Fruit fly (Drosophila melanogaster): ENCODE data around the gene CG18404.

Gene CG18404

dm6 chr3R:30293478-30294122 lies 40.6 kb downstream of the CG18404 start (continued):
- TF ChIP-seq net (GFP tag; optimal IDR thresholded peaks at IDR 0.05) (peak; percentile 91), achi (GFP tag; optimal IDR thresholded peaks at IDR 0.05) (peak; percentile 93), CG4318 (GFP tag; optimal IDR thresholded peaks at IDR 0.05) (peak; percentile 88), topi (GFP tag; optimal IDR thresholded peaks at IDR 0.05) (peak; percentile 63), fkh (GFP tag; optimal IDR thresholded peaks at IDR 0.05) (no peak), svp (GFP tag) (peak; percentile 80), Blimp-1 (GFP tag; optimal IDR thresholded peaks at IDR 0.05) (no peak), CG11294 (GFP tag; IDR thresholded peaks at IDR 0.05) (peak; percentile 92), CG31627 (GFP tag; optimal IDR thresholded peaks at IDR 0.05) (peak; percentile 35), OdsH (GFP tag; optimal IDR thresholded peaks at IDR 0.05) (peak; percentile 92), Eip75B (GFP tag; optimal IDR thresholded peaks at IDR 0.05) (peak; percentile 85), CG3032 (tag; optimal IDR thresholded peaks at IDR 0.05) (peak; percentile 95), CG11762 (GFP tag; optimal IDR thresholded peaks at IDR 0.05; ENCODE audit: insufficient read depth) (peak; percentile 90), CG1621 (tag; optimal IDR thresholded peaks at IDR 0.05) (peak; percentile 89), acj6 (GFP tag; optimal IDR thresholded peaks at IDR 0.05) (peak; percentile 88), cyc (GFP tag; optimal IDR thresholded peaks at IDR 0.05) (peak; percentile 40), CG34406 (GFP tag; optimal IDR thresholded peaks at IDR 0.05) (peak; percentile 94), Lpt (GFP tag; optimal IDR thresholded peaks at IDR 0.05) (peak; percentile 86), CG8119 (GFP tag; IDR thresholded peaks at IDR 0.05) (peak; percentile 98), CG8632 (GFP tag; optimal IDR thresholded peaks at IDR 0.05) (peak; percentile 95), CG6854 (GFP tag; optimal IDR thresholded peaks at IDR 0.05) (peak; percentile 43), fd85E (GFP tag; optimal IDR thresholded peaks at IDR 0.05) (no peak), pdm3 (GFP tag; optimal IDR thresholded peaks at IDR 0.05) (peak; percentile 74), salr (GFP tag; optimal IDR thresholded peaks at IDR 0.05) (peak; percentile 75 to 87), CG6808 (GFP tag; optimal IDR thresholded peaks at IDR 0.05) (peak; percentile 95), spab (GFP tag; optimal IDR thresholded peaks at IDR 0.05) (peak; percentile 92), CG11902 (GFP tag; optimal IDR thresholded peaks at IDR 0.05) (peak; percentile 75)

- TF ChIP-seq svp (GFP tag) (peak; percentile 87), CG6808 (GFP tag; optimal IDR thresholded peaks at IDR 0.05) (no peak)
Observed at dm6 chr3R:30294603-30295002, 41.6 kb downstream of the CG18404 start.

dm6 chr3R:30295022-30295421 lies 42.0 kb downstream of the CG18404 start:
- TF ChIP-seq CG11294 (GFP tag; IDR thresholded peaks at IDR 0.05) (no peak), CG3919 (GFP tag; optimal IDR thresholded peaks at IDR 0.05) (no peak), CG3032 (tag; optimal IDR thresholded peaks at IDR 0.05) (no peak), CG6854 (GFP tag; optimal IDR thresholded peaks at IDR 0.05) (peak; percentile 2), Eip78C (GFP tag) (peak; percentile 67), CG6808 (GFP tag; optimal IDR thresholded peaks at IDR 0.05) (no peak), CG8319 (GFP tag; optimal IDR thresholded peaks at IDR 0.05) (no peak), Hr39 (GFP tag; optimal IDR thresholded peaks at IDR 0.05) (peak; percentile 27), Sox14 (GFP tag; optimal IDR thresholded peaks at IDR 0.05) (no peak), esn (GFP tag; optimal IDR thresholded peaks at IDR 0.05) (peak; percentile 72), topi (GFP tag; optimal IDR thresholded peaks at IDR 0.05) (peak; percentile 16), CG31627 (GFP tag; optimal IDR thresholded peaks at IDR 0.05) (peak; percentile 13), Lpt (GFP tag; optimal IDR thresholded peaks at IDR 0.05) (no peak), Blimp-1 (GFP tag; optimal IDR thresholded peaks at IDR 0.05) (no peak), CG34406 (GFP tag; optimal IDR thresholded peaks at IDR 0.05) (peak; percentile 89), CG10631 (GFP tag; optimal IDR thresholded peaks at IDR 0.05) (peak; percentile 52), CG11762 (GFP tag; optimal IDR thresholded peaks at IDR 0.05; ENCODE audit: insufficient read depth) (no peak), achi (GFP tag; optimal IDR thresholded peaks at IDR 0.05) (peak; percentile 52), pdm3 (GFP tag; optimal IDR thresholded peaks at IDR 0.05) (peak; percentile 30), Sox102F (GFP tag; optimal IDR thresholded peaks at IDR 0.05) (peak; percentile 44), eg (GFP tag; IDR thresholded peaks at IDR 0.05) (peak; percentile 73), CG10669 (GFP tag; optimal IDR thresholded peaks at IDR 0.05) (no peak), Met (GFP tag; optimal IDR thresholded peaks at IDR 0.05) (peak; percentile 8), CG8119 (GFP tag; IDR thresholded peaks at IDR 0.05) (peak; percentile 70; the same call in 2 of the 3 replicates), CG16779 (tag; optimal IDR thresholded peaks at IDR 0.05) (no peak), Hr4 (GFP tag; optimal IDR thresholded peaks at IDR 0.05) (peak; percentile 31), fd85E (GFP tag; optimal IDR thresholded peaks at IDR 0.05) (no peak), ss (GFP tag; optimal IDR thresholded peaks at IDR 0.05) (peak in 1 of 2 experiments; percentile 28), Ets96B (tag; optimal IDR thresholded peaks at IDR 0.05) (peak; percentile 12), Smox (GFP tag; optimal IDR thresholded peaks at IDR 0.05) (peak; percentile 33), CG6163 (GFP tag; IDR thresholded peaks at IDR 0.05) (0 out of 3 replicates have a peak, but pooled peaks have one; percentile 44), spab (GFP tag; optimal IDR thresholded peaks at IDR 0.05) (no peak), CG8632 (GFP tag; optimal IDR thresholded peaks at IDR 0.05) (peak; percentile 86), svp (GFP tag) (peak; percentile 89), fkh (GFP tag; optimal IDR thresholded peaks at IDR 0.05) (no peak)
